Fruit fly (Drosophila melanogaster) whole organism, wandering third instar larva: ENCODE results near the gene Sfp24Bc.

Experiments used
- Dfd ChIP-seq: fragments of >200 bp; optimal IDR thresholded peaks from 2 replicates; lab custom pipeline; 2017; ENCODE audit warnings: missing biosample characterization, missing genetic modification characterization
- Dif ChIP-seq: fragments of 200-275, 200-300 bp; sonication (Bioruptor generic); optimal IDR thresholded peaks from 2 replicates; lab custom pipeline; 2018; ENCODE audit warnings: missing biosample characterization, missing genetic modification characterization; ENCODE audit not compliant: partially characterized antibody
- Sp1 ChIP-seq: fragments of 200-800 bp; sonication (Bioruptor generic); optimal IDR thresholded peaks from 3 replicates; lab custom pipeline; 2019; ENCODE audit warnings: missing biosample characterization, mild to moderate bottlenecking, missing genetic modification characterization, moderate library complexity
- Vsx2 ChIP-seq: fragments of 200-300, 225-300 bp; sonication (Bioruptor generic); optimal IDR thresholded peaks from 2 replicates; lab custom pipeline; 2018; ENCODE audit warnings: missing biosample characterization, missing genetic modification characterization; ENCODE audit not compliant: partially characterized antibody
- br ChIP-seq: fragments of 200-800 bp; sonication (Bioruptor generic); optimal IDR thresholded peaks from 2 replicates; lab custom pipeline; 2016; ENCODE audit warnings: missing biosample characterization, missing genetic modification characterization
- dmrt93B ChIP-seq: fragments of 200-800 bp; sonication (Bioruptor generic); optimal IDR thresholded peaks from 2 replicates; lab custom pipeline; 2018; ENCODE audit warnings: missing biosample characterization, mild to moderate bottlenecking, missing genetic modification characterization
- foxo ChIP-seq, 2 experiments: fragments of 200-800 bp; sonication (Bioruptor generic); optimal IDR thresholded peaks; 2 replicates in 1 of 2; 3 replicates in 1 of 2; lab custom pipeline; 2016 to 2017; ENCODE audit warnings: missing biosample characterization in 2 of 2, missing genetic modification characterization in 2 of 2
- fru ChIP-seq: fragments of 200-800 bp; sonication (Bioruptor generic); optimal IDR thresholded peaks from 3 replicates; lab custom pipeline; 2016; ENCODE audit warnings: missing biosample characterization, mild to moderate bottlenecking, missing genetic modification characterization
- h ChIP-seq: fragments of 200-800 bp; sonication (Bioruptor generic); optimal IDR thresholded peaks from 3 replicates; lab custom pipeline; 2016; ENCODE audit warnings: missing biosample characterization, mild to moderate bottlenecking, missing genetic modification characterization
- pan ChIP-seq: fragments of >200 bp; optimal IDR thresholded peaks from 2 replicates; lab custom pipeline; 2017
- psq ChIP-seq: fragments of 200-800 bp; sonication (Bioruptor generic); optimal IDR thresholded peaks from 3 replicates; lab custom pipeline; 2017; ENCODE audit warnings: missing biosample characterization, mild to moderate bottlenecking, missing genetic modification characterization, moderate library complexity

DNA sequence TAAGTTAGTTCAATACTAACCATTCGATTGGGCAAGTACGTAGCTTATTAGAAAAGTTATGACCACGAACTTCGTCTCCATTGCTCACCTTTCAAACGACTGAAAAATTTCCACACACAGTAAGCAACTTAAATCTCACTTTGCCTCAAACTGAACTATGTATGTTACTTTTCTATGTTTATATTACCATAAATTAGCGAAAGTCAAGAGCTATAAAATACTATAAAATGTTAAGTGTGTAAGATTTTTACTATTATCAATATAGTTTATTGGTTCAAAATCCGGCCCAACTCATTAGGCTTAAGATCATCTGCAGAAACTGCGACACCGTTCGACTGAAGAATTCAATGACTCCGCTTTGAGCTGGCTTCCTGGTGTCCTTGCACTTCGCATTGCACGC, 1.9 kb downstream of the Sfp24Bc start, which contains the start of gene Sfp24Ba:
- TF ChIP-seq fru (no peak), Dfd (GFP tag; lab: Kevin White, UChicago) (no peak), foxo (GFP tag; optimal IDR thresholded peaks at IDR 0.05; lab: Kevin White, UChicago) (no peak), psq (no peak), Sp1 (no peak), br (GFP tag; lab: Kevin White, UChicago) (no peak), Dif (GFP tag; lab: Kevin White, UChicago) (no peak), h (GFP tag; lab: Kevin White, UChicago) (no peak), dmrt93B (no peak), Vsx2 (no peak), pan (lab: Kevin White, UChicago) (no peak)
